Worm (Caenorhabditis elegans) whole organism, early embryonic: ENCODE data around the gene srj-27.

Experiments used
- B0310.2 ChIP-seq: sonication (generic microtip); optimal IDR thresholded peaks from 2 replicates; lab custom pipeline; 2016; ENCODE audit warnings: mild to moderate bottlenecking, missing genetic modification characterization, missing compliant biosample characterization
- F13C5.2 ChIP-seq: sonication (generic microtip); optimal IDR thresholded peaks from 2 replicates; lab custom pipeline; 2017; ENCODE audit warnings: mild to moderate bottlenecking, missing genetic modification characterization, inconsistent platforms, missing compliant biosample characterization
- aly-1 ChIP-seq: sonication (generic microtip); optimal IDR thresholded peaks from 2 replicates; lab custom pipeline; 2016; ENCODE audit warnings: missing genetic modification characterization, missing compliant biosample characterization
- ama-1 ChIP-seq: fragments of 150-350 bp; optimal IDR thresholded peaks from 2 replicates; lab custom pipeline; 2014
- ceh-13 ChIP-seq: fragments of 200-800 bp; sonication (Bioruptor generic); optimal IDR thresholded peaks from 2 replicates; lab custom pipeline; 2018; ENCODE audit warnings: mild to moderate bottlenecking, missing genetic modification characterization, missing compliant biosample characterization
- ceh-36 ChIP-seq: sonication (generic microtip); optimal IDR thresholded peaks from 2 replicates; lab custom pipeline; 2016; ENCODE audit warnings: missing genetic modification characterization, inconsistent platforms, missing compliant biosample characterization
- ets-7 ChIP-seq: sonication (generic microtip); optimal IDR thresholded peaks from 2 replicates; lab custom pipeline; 2016; ENCODE audit warnings: missing genotype, missing genetic modification characterization, missing compliant biosample characterization
- flt-1 ChIP-seq: fragments of 200-800 bp; sonication (Bioruptor generic); IDR thresholded peaks from 2 replicates; pipeline ENCODE4 v1.3.6; 2022; ENCODE audit warnings: missing genetic modification characterization, missing compliant biosample characterization
- hmbx-1 ChIP-seq: sonication (generic microtip); optimal IDR thresholded peaks from 2 replicates; lab custom pipeline; 2016; ENCODE audit warnings: mild to moderate bottlenecking, missing genetic modification characterization, missing compliant biosample characterization
- hmg-4 ChIP-seq: fragments of 200-800 bp; sonication (Bioruptor generic); optimal IDR thresholded peaks from 2 replicates; lab custom pipeline; 2018; ENCODE audit warnings: mild to moderate bottlenecking, missing genetic modification characterization, missing compliant biosample characterization
- hnd-1 ChIP-seq: sonication (generic microtip); optimal IDR thresholded peaks from 2 replicates; lab custom pipeline; 2016; ENCODE audit warnings: missing genetic modification characterization, missing compliant biosample characterization
- pes-1 ChIP-seq: fragments of 200-800 bp; sonication (Bioruptor generic); IDR thresholded peaks from 2 replicates; pipeline ENCODE4 v1.3.6; 2022; ENCODE audit warnings: missing genetic modification reagents, missing genetic modification characterization, missing compliant biosample characterization
- scrt-1 ChIP-seq: fragments of 200-800 bp; sonication (Bioruptor generic); IDR thresholded peaks from 2 replicates; pipeline ENCODE4 v1.3.6; 2022; ENCODE audit warnings: missing genetic modification characterization, missing compliant biosample characterization
- sea-1 ChIP-seq: fragments of 200-800 bp; sonication (Bioruptor generic); conservative IDR thresholded peaks from 2 replicates; pipeline ENCODE4 v1.3.6; 2022; ENCODE audit warnings: missing genetic modification characterization, missing compliant biosample characterization
- tbx-11 ChIP-seq: fragments of 200-800 bp; sonication (Bioruptor generic); IDR thresholded peaks from 2 replicates; pipeline ENCODE4 v1.3.6; 2022; ENCODE audit warnings: missing genetic modification characterization, missing compliant biosample characterization
- tbx-37 ChIP-seq: fragments of 200-800 bp; sonication (Bioruptor generic); conservative IDR thresholded peaks from 2 replicates; pipeline ENCODE4 v1.3.6; 2022; ENCODE audit warnings: missing genetic modification reagents, missing genetic modification characterization, missing compliant biosample characterization
- tra-4 ChIP-seq: sonication (generic microtip); optimal IDR thresholded peaks from 2 replicates; lab custom pipeline; 2017; ENCODE audit warnings: missing genetic modification characterization, missing compliant biosample characterization

Gene srj-27

DNA sequence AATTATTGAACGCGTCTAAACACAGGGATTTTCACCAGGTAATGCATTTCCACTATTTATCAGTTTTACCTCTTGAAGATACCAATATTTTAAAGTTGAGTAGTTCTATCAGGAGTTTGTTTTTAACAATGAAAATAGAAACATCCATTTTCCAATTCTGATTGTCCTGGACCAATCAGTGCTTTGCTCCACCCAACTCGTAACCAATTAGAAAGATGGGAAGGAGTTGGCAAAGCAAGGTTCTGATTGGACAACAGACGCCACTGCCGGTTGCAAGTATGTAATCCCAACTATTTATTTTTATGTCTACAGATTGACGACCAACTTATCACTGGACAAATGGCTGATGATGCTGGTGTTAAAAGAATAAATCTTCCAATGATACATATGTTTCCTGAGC is 22.9 kb upstream of the srj-27 start:
- no peak for TF ChIP-seq hmg-4
- no peak for TF ChIP-seq ceh-13 (GFP tag; lab: Kevin White, UChicago)
- TF ChIP-seq hnd-1: no peak
- TF ChIP-seq tra-4 (tag; lab: Kevin White, UChicago): no peak
- TF ChIP-seq aly-1: no peak
- TF ChIP-seq pes-1 (GFP tag; lab: Robert Waterston, UW): no peak
- TF ChIP-seq F13C5.2 (tag; lab: Kevin White, UChicago): no peak
- TF ChIP-seq ets-7 (tag; lab: Kevin White, UChicago): no peak
- TF ChIP-seq flt-1 (GFP tag; lab: Robert Waterston, UW): no peak
- TF ChIP-seq ceh-36 (tag; lab: Kevin White, UChicago): no peak
- TF ChIP-seq hmbx-1 (tag; lab: Kevin White, UChicago): no peak
- TF ChIP-seq tbx-11 (GFP tag; lab: Robert Waterston, UW): no peak
- TF ChIP-seq sea-1 (GFP tag; lab: Robert Waterston, UW): no peak

DNA sequence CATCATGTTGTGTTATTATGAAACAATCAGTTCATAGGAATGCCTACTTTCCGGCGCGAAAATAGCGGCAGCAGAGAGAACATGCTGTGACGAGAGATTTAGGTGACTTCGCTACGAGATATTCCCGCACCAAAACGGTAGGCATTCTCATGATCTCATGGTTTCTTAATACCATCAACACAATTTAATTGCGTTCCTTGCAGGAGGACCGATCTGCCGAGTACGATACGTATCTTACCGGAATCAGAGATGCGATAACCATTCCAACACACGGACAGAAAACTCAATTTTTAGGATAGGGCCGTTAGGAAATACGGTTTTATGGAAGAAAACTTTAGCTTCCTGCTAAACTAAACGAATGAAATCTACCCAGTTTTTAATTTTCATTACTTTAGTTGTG is 21.5 kb upstream of the srj-27 start, which contains the start of gene T09F5.1:
T09F5.1 (plus strand) TSS at position 301 of the 400 bp plus-strand sequence.
- TF ChIP-seq pes-1 (GFP tag; lab: Robert Waterston, UW): no peak
- no peak for TF ChIP-seq aly-1
- no peak for TF ChIP-seq tbx-37 (GFP tag; lab: Robert Waterston, UW)
- TF ChIP-seq flt-1 (GFP tag; lab: Robert Waterston, UW): no peak
- no peak for TF ChIP-seq F13C5.2 (tag; lab: Kevin White, UChicago)
- TF ChIP-seq ceh-36 (tag; lab: Kevin White, UChicago): no peak
- TF ChIP-seq tra-4 (tag; lab: Kevin White, UChicago): no peak
- no peak for TF ChIP-seq tbx-11 (GFP tag; lab: Robert Waterston, UW)
- TF ChIP-seq ets-7 (tag; lab: Kevin White, UChicago): no peak
- no peak for TF ChIP-seq hmbx-1 (tag; lab: Kevin White, UChicago)
- no peak for TF ChIP-seq sea-1 (GFP tag; lab: Robert Waterston, UW)
- no peak for TF ChIP-seq ceh-13 (GFP tag; lab: Kevin White, UChicago)
- no peak for TF ChIP-seq hmg-4
- TF ChIP-seq scrt-1: no peak

ce11 chrV:15147776-15148175 is 20.5 kb upstream of the srj-27 start, which contains the start of gene T09F5.20:
Gene T09F5.20 (minus strand): TSS chrV:15147876.
- TF ChIP-seq flt-1 (GFP tag; lab: Robert Waterston, UW) (no peak), ama-1 (lab: Kevin White, UChicago) (no peak), F13C5.2 (tag; lab: Kevin White, UChicago) (no peak), hnd-1 (no peak), tbx-37 (GFP tag; lab: Robert Waterston, UW) (no peak), B0310.2 (tag; lab: Kevin White, UChicago) (no peak), ets-7 (tag; lab: Kevin White, UChicago) (no peak), ceh-36 (tag; lab: Kevin White, UChicago) (no peak), scrt-1 (no peak), ceh-13 (GFP tag; lab: Kevin White, UChicago) (no peak), tra-4 (tag; lab: Kevin White, UChicago) (no peak), hmbx-1 (tag; lab: Kevin White, UChicago) (no peak), sea-1 (GFP tag; lab: Robert Waterston, UW) (no peak), pes-1 (GFP tag; lab: Robert Waterston, UW) (no peak), hmg-4 (no peak)

ce11 chrV:15143798-15144197 is 16.5 kb upstream of the srj-27 start, which contains the start of gene K08F9.4:
Gene K08F9.4 (plus strand): TSS chrV:15144019.
- TF ChIP-seq hnd-1: no peak
- no peak for TF ChIP-seq ets-7 (tag; lab: Kevin White, UChicago)
- no peak for TF ChIP-seq scrt-1
- no peak for TF ChIP-seq sea-1 (GFP tag; lab: Robert Waterston, UW)
- TF ChIP-seq B0310.2 (tag; lab: Kevin White, UChicago): no peak
- no peak for TF ChIP-seq ceh-13 (GFP tag; lab: Kevin White, UChicago)
- no peak for TF ChIP-seq F13C5.2 (tag; lab: Kevin White, UChicago)
- no peak for TF ChIP-seq tbx-37 (GFP tag; lab: Robert Waterston, UW)
- no peak for TF ChIP-seq hmbx-1 (tag; lab: Kevin White, UChicago)
- TF ChIP-seq ama-1 (lab: Kevin White, UChicago): no peak
- TF ChIP-seq ceh-36 (tag; lab: Kevin White, UChicago): no peak
- no peak for TF ChIP-seq tra-4 (tag; lab: Kevin White, UChicago)
- TF ChIP-seq flt-1 (GFP tag; lab: Robert Waterston, UW): no peak
- no peak for TF ChIP-seq tbx-11 (GFP tag; lab: Robert Waterston, UW)
- no peak for TF ChIP-seq aly-1
- no peak for TF ChIP-seq pes-1 (GFP tag; lab: Robert Waterston, UW)
- TF ChIP-seq hmg-4: no peak

- TF ChIP-seq hnd-1 (no peak), hmg-4 (no peak), ets-7 (tag; lab: Kevin White, UChicago) (no peak), ceh-36 (tag; lab: Kevin White, UChicago) (no peak), ama-1 (lab: Kevin White, UChicago) (no peak), hmbx-1 (tag; lab: Kevin White, UChicago) (no peak), pes-1 (GFP tag; lab: Robert Waterston, UW) (no peak), aly-1 (no peak), F13C5.2 (tag; lab: Kevin White, UChicago) (no peak)
These were observed 16.0 kb upstream of the srj-27 start, which contains the start of gene K08F9.1 for ce11 chrV:15143285-15143684. Gene K08F9.1 (minus strand): TSS chrV:15143385.

DNA sequence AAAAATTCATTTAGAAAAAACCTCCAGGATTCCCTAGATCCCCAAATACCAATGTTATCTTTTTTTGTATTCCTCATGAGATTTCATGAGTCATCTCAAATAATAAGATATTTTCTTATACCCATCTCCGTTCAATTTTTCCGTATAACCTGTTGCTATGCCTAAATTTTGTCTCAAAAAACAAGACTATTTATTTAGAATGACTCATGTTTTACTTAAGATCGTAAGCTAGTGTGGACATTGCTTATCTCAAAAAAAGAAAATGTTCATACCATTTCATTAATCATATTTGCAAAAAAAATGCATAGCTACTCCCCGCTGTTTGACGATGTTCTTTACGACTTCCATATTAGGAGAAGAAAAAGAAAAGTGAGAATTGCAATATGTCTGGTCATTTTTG is 12.9 kb upstream of the srj-27 start, which contains the start of gene K08F9.3:
K08F9.3 (plus strand) TSS at position 301 of the 400 bp plus-strand sequence.
- TF ChIP-seq hnd-1 (no peak), pes-1 (GFP tag; lab: Robert Waterston, UW) (no peak), hmbx-1 (tag; lab: Kevin White, UChicago) (no peak), flt-1 (GFP tag; lab: Robert Waterston, UW) (no peak), tbx-37 (GFP tag; lab: Robert Waterston, UW) (no peak), sea-1 (GFP tag; lab: Robert Waterston, UW) (no peak), tbx-11 (GFP tag; lab: Robert Waterston, UW) (no peak), B0310.2 (tag; lab: Kevin White, UChicago) (no peak), ceh-13 (GFP tag; lab: Kevin White, UChicago) (no peak), F13C5.2 (tag; lab: Kevin White, UChicago) (no peak), tra-4 (tag; lab: Kevin White, UChicago) (no peak), aly-1 (no peak), ets-7 (tag; lab: Kevin White, UChicago) (no peak), scrt-1 (no peak)
